Fruit fly (Drosophila melanogaster): ENCODE data around the gene CG6650.
A peak's percentile ranks its signal among the peaks of the same experiment; 100 is the strongest.

The CG6650 gene

dm6 chr3L:14028485-14029384 lies 2.5 kb upstream of the CG6650 start, which contains the start of gene Ptip (continued):
- no peak for TF ChIP-seq Abd-B (GFP tag; optimal IDR thresholded peaks at IDR 0.05)
- TF ChIP-seq N (GFP tag; optimal IDR thresholded peaks at IDR 0.05) = peak; percentile 58
- TF ChIP-seq jim (GFP tag; optimal IDR thresholded peaks at IDR 0.05) = no peak
- no peak for TF ChIP-seq ey (GFP tag; optimal IDR thresholded peaks at IDR 0.05)
- no peak for TF ChIP-seq Hnf4 (GFP tag; optimal IDR thresholded peaks at IDR 0.05)
- TF ChIP-seq lola (GFP tag; optimal IDR thresholded peaks at IDR 0.05) = no peak
- TF ChIP-seq CrebA (GFP tag; optimal IDR thresholded peaks at IDR 0.05; ENCODE audit: borderline replicate concordance) = no peak
- TF ChIP-seq brk (GFP tag; optimal IDR thresholded peaks at IDR 0.05) = no peak
- peak; percentile 3 for TF ChIP-seq psq (GFP tag; optimal IDR thresholded peaks at IDR 0.05)
- peak in 1 of 2 experiments; percentile 1 for TF ChIP-seq foxo (GFP tag; optimal IDR thresholded peaks at IDR 0.05)

dm6 chr3L:14034476-14034875 lies 3.2 kb downstream of the CG6650 start, which contains the start of gene CG6661:
TSS of gene CG6661 (plus strand) at chr3L:14034776.
- TF ChIP-seq sv (GFP tag; optimal IDR thresholded peaks at IDR 0.05) (no peak), fru (GFP tag; optimal IDR thresholded peaks at IDR 0.05) (no peak), dsf (GFP tag; optimal IDR thresholded peaks at IDR 0.05; ENCODE audit: borderline replicate concordance) (no peak), Hnf4 (GFP tag; optimal IDR thresholded peaks at IDR 0.05) (no peak), Hr78 (GFP tag; optimal IDR thresholded peaks at IDR 0.05) (no peak), HLH106 (tag; optimal IDR thresholded peaks at IDR 0.05) (no peak), h (GFP tag; optimal IDR thresholded peaks at IDR 0.05) (no peak), OdsH (GFP tag; optimal IDR thresholded peaks at IDR 0.05) (no peak), Myc (optimal IDR thresholded peaks at IDR 0.05) (no peak), Dfd (GFP tag; optimal IDR thresholded peaks at IDR 0.05) (no peak), psq (GFP tag; optimal IDR thresholded peaks at IDR 0.05) (no peak)

- TF ChIP-seq CG9705 (GFP tag; optimal IDR thresholded peaks at IDR 0.05) (no peak), foxo (GFP tag; optimal IDR thresholded peaks at IDR 0.05) (peak in 1 of 2 experiments; percentile 6), CrebA (GFP tag; optimal IDR thresholded peaks at IDR 0.05; ENCODE audit: borderline replicate concordance) (no peak), sage (GFP tag; optimal IDR thresholded peaks at IDR 0.05) (peak; percentile 72), N (GFP tag; optimal IDR thresholded peaks at IDR 0.05) (no peak), br (GFP tag; optimal IDR thresholded peaks at IDR 0.05) (peak; percentile 31), dsf (GFP tag; optimal IDR thresholded peaks at IDR 0.05; ENCODE audit: borderline replicate concordance) (peak; percentile 33), CG32264 (GFP tag; optimal IDR thresholded peaks at IDR 0.05) (peak; percentile 7), psq (GFP tag; optimal IDR thresholded peaks at IDR 0.05) (no peak), jim (GFP tag; optimal IDR thresholded peaks at IDR 0.05) (peak; percentile 51), woc (GFP tag; optimal IDR thresholded peaks at IDR 0.05) (peak; percentile 7), rgr (GFP tag; optimal IDR thresholded peaks at IDR 0.05) (peak; percentile 62), h (GFP tag; optimal IDR thresholded peaks at IDR 0.05) (peak; percentile 28), brk (GFP tag; optimal IDR thresholded peaks at IDR 0.05) (no peak), dmrt93B (GFP tag; optimal IDR thresholded peaks at IDR 0.05) (no peak), HLH106 (tag; optimal IDR thresholded peaks at IDR 0.05) (no peak), Myc (optimal IDR thresholded peaks at IDR 0.05) (no peak), Sp1 (GFP tag; optimal IDR thresholded peaks at IDR 0.05) (peak; percentile 39), GATAd (GFP tag; optimal IDR thresholded peaks at IDR 0.05) (peak; percentile 18), usp (GFP tag; optimal IDR thresholded peaks at IDR 0.05) (no peak), Jra (GFP tag; optimal IDR thresholded peaks at IDR 0.05) (peak; percentile 66), ey (GFP tag; optimal IDR thresholded peaks at IDR 0.05) (no peak), Hr83 (GFP tag; optimal IDR thresholded peaks at IDR 0.05; ENCODE audit: poor library complexity, severe bottlenecking) (peak; percentile 67), OdsH (GFP tag; optimal IDR thresholded peaks at IDR 0.05) (peak; percentile 21), lola (GFP tag; optimal IDR thresholded peaks at IDR 0.05) (no peak), Hr78 (GFP tag; optimal IDR thresholded peaks at IDR 0.05) (no peak), tai (GFP tag; optimal IDR thresholded peaks at IDR 0.05) (no peak), dl (GFP tag; optimal IDR thresholded peaks at IDR 0.05; ENCODE audit: insufficient read depth in 1 of 2, partially characterized antibody in 2 of 2) (no peak), Hnf4 (GFP tag; optimal IDR thresholded peaks at IDR 0.05) (peak; percentile 83), Rel (GFP tag; optimal IDR thresholded peaks at IDR 0.05) (no peak), Rel (tag; optimal IDR thresholded peaks at IDR 0.05) (peak; percentile 30), Dfd (GFP tag; optimal IDR thresholded peaks at IDR 0.05) (no peak), fru (GFP tag; optimal IDR thresholded peaks at IDR 0.05) (no peak), Vsx2 (GFP tag; optimal IDR thresholded peaks at IDR 0.05; ENCODE audit: partially characterized antibody) (no peak), Dif (GFP tag; optimal IDR thresholded peaks at IDR 0.05; ENCODE audit: partially characterized antibody) (no peak), pan (optimal IDR thresholded peaks at IDR 0.05) (no peak), sv (GFP tag; optimal IDR thresholded peaks at IDR 0.05) (no peak), Mio (GFP tag; optimal IDR thresholded peaks at IDR 0.05) (no peak), Abd-B (GFP tag; optimal IDR thresholded peaks at IDR 0.05) (no peak)
These were observed 5.6 kb downstream of the CG6650 start, which contains the start of gene Hsp110 for dm6 chr3L:14036867-14037313. TSS of gene Hsp110 (plus strand) at chr3L:14037019.

All from whole organism, wandering third instar larva.